Worm (Caenorhabditis elegans) whole organism, young adult: Measurements from ENCODE around the gene T23F6.2.

ENCODE experiments used
- F57C9.4 ChIP-seq: sonication (generic microtip); optimal IDR thresholded peaks from 2 replicates; lab custom pipeline; 2017; ENCODE audit warnings: mild to moderate bottlenecking, missing genetic modification characterization, missing compliant biosample characterization
- snpc-1.1 ChIP-seq: sonication (generic microtip); optimal IDR thresholded peaks from 2 replicates; lab custom pipeline; 2017; ENCODE audit warnings: missing genetic modification characterization, mild to moderate bottlenecking, missing compliant biosample characterization, antibody characterized with exemption, moderate library complexity, missing genotype, missing genetic modification reagents; ENCODE audit not compliant: insufficient read depth

- no peak for TF ChIP-seq F57C9.4 (tag; lab: Kevin White, UChicago)
- TF ChIP-seq snpc-1.1, result no peak
Observed at ce11 chrIV:12717531-12717930, 3.6 kb upstream of the T23F6.2 start, which contains the start of gene C27D8.1.
